Fruit fly (Drosophila melanogaster): ENCODE measurements around the gene rn.
A peak's percentile ranks its signal among the peaks of the same experiment; 100 is the strongest.

The rn gene

dm6 chr3R:7309579-7310037 lies at the start of gene rn:
TSS of gene rn (minus strand) at chr3R:7309629.
- TF ChIP-seq sv (GFP tag; optimal IDR thresholded peaks at IDR 0.05) (no peak), dl (GFP tag; optimal IDR thresholded peaks at IDR 0.05; ENCODE audit: insufficient read depth in 1 of 2, partially characterized antibody in 2 of 2) (peak in 1 of 2 experiments; percentile 63), Dif (GFP tag; optimal IDR thresholded peaks at IDR 0.05; ENCODE audit: partially characterized antibody) (peak; percentile 76), Vsx2 (GFP tag; optimal IDR thresholded peaks at IDR 0.05; ENCODE audit: partially characterized antibody) (peak; percentile 73), Sp1 (GFP tag; optimal IDR thresholded peaks at IDR 0.05) (peak; percentile 1)

DNA sequence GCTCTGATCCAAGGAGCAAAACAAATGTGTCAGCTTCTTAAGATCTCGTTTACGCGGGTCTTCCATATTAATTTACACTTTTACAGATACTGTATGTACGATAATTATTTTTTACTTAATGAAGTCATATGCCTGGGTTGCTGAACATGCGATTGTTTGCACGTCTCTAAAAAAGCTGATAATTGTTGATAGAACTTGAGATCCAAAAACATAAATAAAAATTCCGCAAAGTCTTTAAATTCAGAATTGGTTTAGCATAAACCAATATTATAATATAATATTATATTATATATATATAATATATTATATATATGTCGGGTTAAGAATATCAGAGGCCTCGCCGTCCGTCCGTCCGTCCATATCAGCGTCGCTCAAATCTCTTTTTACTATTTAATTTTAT lies 40.0 kb upstream of the rn start, which contains the start of gene CG43290:
Gene CG43290, minus strand, starts transcription at position 101 of the 400 bp plus-strand sequence.
- TF ChIP-seq br (GFP tag; optimal IDR thresholded peaks at IDR 0.05) (no peak), lola (GFP tag; optimal IDR thresholded peaks at IDR 0.05) (no peak), foxo (GFP tag; optimal IDR thresholded peaks at IDR 0.05) (no peak), psq (GFP tag; optimal IDR thresholded peaks at IDR 0.05) (no peak), ey (GFP tag; optimal IDR thresholded peaks at IDR 0.05) (no peak), CG9705 (GFP tag; optimal IDR thresholded peaks at IDR 0.05) (no peak), OdsH (GFP tag; optimal IDR thresholded peaks at IDR 0.05) (no peak), usp (GFP tag; optimal IDR thresholded peaks at IDR 0.05) (no peak), pan (optimal IDR thresholded peaks at IDR 0.05) (no peak), Myc (optimal IDR thresholded peaks at IDR 0.05) (no peak), Abd-B (GFP tag; optimal IDR thresholded peaks at IDR 0.05) (no peak)

dm6 chr3R:7346445-7346844 lies 37.0 kb upstream of the rn start, which contains the start of gene nxf4:
TSS of gene nxf4 (plus strand) at chr3R:7346730.
- TF ChIP-seq Dif (GFP tag; optimal IDR thresholded peaks at IDR 0.05; ENCODE audit: partially characterized antibody) (no peak), OdsH (GFP tag; optimal IDR thresholded peaks at IDR 0.05) (peak; percentile 25), sv (GFP tag; optimal IDR thresholded peaks at IDR 0.05) (peak; percentile 75), rgr (GFP tag; optimal IDR thresholded peaks at IDR 0.05) (peak; percentile 27), foxo (GFP tag; optimal IDR thresholded peaks at IDR 0.05) (peak in 1 of 2 experiments; percentile 38), h (GFP tag; optimal IDR thresholded peaks at IDR 0.05) (peak; percentile 15), tai (GFP tag; optimal IDR thresholded peaks at IDR 0.05) (peak; percentile 53), dsf (GFP tag; optimal IDR thresholded peaks at IDR 0.05; ENCODE audit: borderline replicate concordance) (no peak), br (GFP tag; optimal IDR thresholded peaks at IDR 0.05) (peak; percentile 6), HLH106 (tag; optimal IDR thresholded peaks at IDR 0.05) (peak; percentile 28), dl (GFP tag; optimal IDR thresholded peaks at IDR 0.05; ENCODE audit: insufficient read depth in 1 of 2, partially characterized antibody in 2 of 2) (no peak), fru (GFP tag; optimal IDR thresholded peaks at IDR 0.05) (peak; percentile 51), Dfd (GFP tag; optimal IDR thresholded peaks at IDR 0.05) (no peak), Hnf4 (GFP tag; optimal IDR thresholded peaks at IDR 0.05) (peak; percentile 29)

DNA sequence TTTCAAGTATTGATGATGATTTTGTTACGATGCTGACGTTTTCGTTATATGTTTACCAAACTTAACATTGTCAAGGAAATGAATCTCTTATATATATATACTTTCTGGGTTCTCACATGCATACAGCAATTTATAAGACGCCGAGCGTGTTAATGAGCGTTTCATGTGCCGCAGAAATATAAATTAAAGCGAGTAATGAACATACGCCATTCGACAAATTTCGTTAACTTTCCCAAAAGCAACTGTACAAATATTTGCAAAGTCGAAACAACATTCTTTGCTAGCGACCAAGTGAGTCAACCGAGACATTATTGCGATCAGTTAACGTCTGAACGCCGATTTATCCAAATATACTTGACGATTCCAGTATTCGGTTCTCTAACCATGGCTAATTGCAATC lies 35.3 kb upstream of the rn start, which contains the start of gene CG31496:
Gene CG31496, plus strand, starts transcription at position 301 of the 400 bp plus-strand sequence.
- TF ChIP-seq lola (GFP tag; optimal IDR thresholded peaks at IDR 0.05) (no peak), Dif (GFP tag; optimal IDR thresholded peaks at IDR 0.05; ENCODE audit: partially characterized antibody) (no peak), ey (GFP tag; optimal IDR thresholded peaks at IDR 0.05) (no peak), tai (GFP tag; optimal IDR thresholded peaks at IDR 0.05) (no peak), brk (GFP tag; optimal IDR thresholded peaks at IDR 0.05) (no peak), h (GFP tag; optimal IDR thresholded peaks at IDR 0.05) (no peak), sv (GFP tag; optimal IDR thresholded peaks at IDR 0.05) (no peak), dl (GFP tag; optimal IDR thresholded peaks at IDR 0.05; ENCODE audit: insufficient read depth in 1 of 2, partially characterized antibody in 2 of 2) (no peak), CG32264 (GFP tag; optimal IDR thresholded peaks at IDR 0.05) (no peak)

DNA sequence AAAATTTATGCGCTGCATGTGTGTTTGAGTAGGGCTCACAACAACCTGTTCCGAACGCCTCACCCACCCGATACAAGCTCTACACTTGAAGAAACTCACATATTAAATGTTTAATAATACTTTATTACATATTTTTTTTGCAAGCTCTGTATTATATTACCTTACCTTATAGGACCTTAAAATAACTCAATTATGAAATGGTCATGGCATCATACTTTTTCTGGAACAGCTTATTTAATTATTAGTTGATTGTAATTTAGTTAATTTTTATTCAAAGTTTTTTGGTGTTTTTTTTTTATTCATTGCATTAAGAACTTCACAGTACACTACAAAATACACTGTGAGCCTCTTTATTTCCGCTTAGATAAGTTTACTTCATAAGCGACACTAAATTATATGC lies 27.0 kb upstream of the rn start:
- TF ChIP-seq woc (GFP tag; optimal IDR thresholded peaks at IDR 0.05) (peak; percentile 29), foxo (GFP tag; optimal IDR thresholded peaks at IDR 0.05) (peak in 1 of 2 experiments; percentile 29), h (GFP tag; optimal IDR thresholded peaks at IDR 0.05) (peak; percentile 30), HLH106 (tag; optimal IDR thresholded peaks at IDR 0.05) (peak; percentile 34), Sp1 (GFP tag; optimal IDR thresholded peaks at IDR 0.05) (peak; percentile 28), rgr (GFP tag; optimal IDR thresholded peaks at IDR 0.05) (peak; percentile 41), brk (GFP tag; optimal IDR thresholded peaks at IDR 0.05) (no peak), dsf (GFP tag; optimal IDR thresholded peaks at IDR 0.05; ENCODE audit: borderline replicate concordance) (no peak), OdsH (GFP tag; optimal IDR thresholded peaks at IDR 0.05) (peak; percentile 34), psq (GFP tag; optimal IDR thresholded peaks at IDR 0.05) (peak; percentile 12), fru (GFP tag; optimal IDR thresholded peaks at IDR 0.05) (peak; percentile 37), Rel (GFP tag; optimal IDR thresholded peaks at IDR 0.05) (no peak), Rel (tag; optimal IDR thresholded peaks at IDR 0.05) (no peak)
